Worm (Caenorhabditis elegans): ENCODE measurements around the gene T06A1.1.

Gene T06A1.1

ce11 chrV:1875497-1875988 lies 49.8 kb downstream of the T06A1.1 start (continued):
- TF ChIP-seq snpc-4 (tag; optimal IDR thresholded peaks at IDR 0.05): no peak
- peak; percentile 71 for TF ChIP-seq Y5F2A.4 (GFP tag; optimal IDR thresholded peaks at IDR 0.05)
- peak; percentile 58 for TF ChIP-seq vab-7 (GFP tag; IDR thresholded peaks at IDR 0.05)
- no peak for TF ChIP-seq lin-29 (GFP tag; IDR thresholded peaks at IDR 0.05)
- TF ChIP-seq F49E8.2 (tag; optimal IDR thresholded peaks at IDR 0.05; ENCODE audit: borderline replicate concordance): no peak
- TF ChIP-seq duxl-1 (tag; optimal IDR thresholded peaks at IDR 0.05; ENCODE audit: poor library complexity): peak; percentile 39
- no peak for TF ChIP-seq daf-8 (GFP tag; IDR thresholded peaks at IDR 0.05)

DNA sequence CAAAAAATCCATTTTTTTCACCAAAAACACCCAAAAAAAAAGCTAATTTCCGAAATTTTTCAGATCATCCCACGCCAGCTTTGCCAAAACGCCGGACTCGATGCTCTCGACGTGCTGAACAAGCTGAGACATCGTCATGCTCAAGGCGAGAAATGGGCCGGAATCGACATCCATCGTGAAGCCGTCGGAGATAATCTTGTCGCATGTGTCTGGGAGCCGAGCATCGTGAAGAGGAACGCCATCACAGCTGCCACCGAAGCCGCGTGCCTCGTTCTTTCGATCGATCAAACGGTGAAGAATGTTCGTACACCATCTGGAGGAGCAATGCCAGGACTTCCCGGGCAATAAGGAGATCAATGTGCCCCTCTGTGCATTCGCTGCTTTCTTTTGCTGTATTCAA lies 50.6 kb downstream of the T06A1.1 start:
- TF ChIP-seq set-16 (GFP tag; IDR thresholded peaks at IDR 0.05): peak; percentile 52; the same call in 1 of the 2 replicates
- TF ChIP-seq nhr-6 (tag; optimal IDR thresholded peaks at IDR 0.05): no peak
- no peak for TF ChIP-seq daf-19 (GFP tag; conservative IDR thresholded peaks at IDR 0.05)
- TF ChIP-seq F10B5.3 (tag; optimal IDR thresholded peaks at IDR 0.05): peak; percentile 40
- TF ChIP-seq T20F7.1 (GFP tag; optimal IDR thresholded peaks at IDR 0.05): no peak
- no peak for TF ChIP-seq ama-1 (optimal IDR thresholded peaks at IDR 0.05)
- no peak for TF ChIP-seq nhr-41 (GFP tag; IDR thresholded peaks at IDR 0.05)
- TF ChIP-seq madf-5 (GFP tag; IDR thresholded peaks at IDR 0.05): no peak
